Worm (Caenorhabditis elegans): ENCODE data around the gene ZK218.4.

DNA sequence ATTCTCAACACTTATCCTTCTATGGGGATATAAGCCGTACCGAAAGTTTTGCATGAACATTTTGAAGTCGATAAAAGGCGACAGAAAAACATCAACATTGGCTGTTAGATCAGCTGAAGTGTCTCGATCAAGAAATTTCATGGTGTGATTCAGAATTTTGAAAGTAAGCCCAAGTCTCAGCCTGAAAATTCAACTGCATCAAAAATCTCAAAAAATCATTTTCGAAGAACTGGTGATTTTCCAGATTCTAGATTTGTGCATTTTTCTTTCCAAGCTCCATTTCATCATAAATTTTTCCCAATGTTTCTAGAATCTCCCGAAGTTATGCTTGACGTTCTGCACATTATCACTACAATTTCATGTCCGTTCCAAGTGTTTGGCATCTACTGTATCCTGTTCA lies 34.0 kb upstream of the ZK218.4 start, which contains the start of gene srh-255:
- TF ChIP-seq med-1 (GFP tag; optimal IDR thresholded peaks at IDR 0.05; ENCODE audit: insufficient read depth), result no peak
- TF ChIP-seq T22C8.4 (GFP tag; IDR thresholded peaks at IDR 0.05), result no peak
- no peak for TF ChIP-seq flt-1 (GFP tag; IDR thresholded peaks at IDR 0.05)

All from whole organism, midembryonic.